Worm (Caenorhabditis elegans): ENCODE results near the gene npa-1.

DNA sequence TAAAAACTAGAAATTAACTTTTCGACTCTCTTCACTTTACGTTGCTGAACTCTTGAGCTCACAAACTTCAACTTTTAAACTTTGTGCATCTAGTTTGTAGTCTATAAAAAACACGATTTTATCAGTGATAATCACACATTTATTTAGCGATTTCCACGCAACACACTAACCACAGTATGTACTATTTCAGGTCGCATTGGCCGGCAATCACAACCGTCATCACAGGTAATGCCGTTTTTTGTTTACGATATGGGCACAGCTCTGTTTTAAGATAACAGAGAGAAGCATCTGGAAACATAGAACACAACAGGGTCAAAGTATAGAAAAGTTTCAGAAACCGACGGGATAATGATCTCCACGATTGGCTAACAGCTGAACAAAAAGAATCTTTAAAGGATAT is 574 bp downstream of the npa-1 start:
- TF ChIP-seq elt-3 (tag; optimal IDR thresholded peaks at IDR 0.05) (no peak), nhr-76 (tag; optimal IDR thresholded peaks at IDR 0.05) (no peak), snpc-4 (tag; optimal IDR thresholded peaks at IDR 0.05) (no peak), lin-13 (tag; optimal IDR thresholded peaks at IDR 0.05) (no peak), mep-1 (tag; optimal IDR thresholded peaks at IDR 0.05) (no peak), pha-4 (tag; optimal IDR thresholded peaks at IDR 0.05) (no peak), nhr-28 (tag; optimal IDR thresholded peaks at IDR 0.05) (no peak), nhr-237 (tag; optimal IDR thresholded peaks at IDR 0.05) (no peak), nhr-12 (tag; optimal IDR thresholded peaks at IDR 0.05) (no peak), ztf-11 (tag; optimal IDR thresholded peaks at IDR 0.05) (no peak), M03D4.4 (tag; optimal IDR thresholded peaks at IDR 0.05) (no peak), unc-39 (tag; optimal IDR thresholded peaks at IDR 0.05) (no peak), bed-3 (GFP tag; optimal IDR thresholded peaks at IDR 0.05) (no peak), lsy-2 (tag; optimal IDR thresholded peaks at IDR 0.05) (no peak)

All from whole organism, mixed stage, embryonic.